Fruit fly (Drosophila melanogaster) whole organism, pupa: ENCODE data around the gene CG12106.

ENCODE experiments used
- CG10348 ChIP-seq: fragments of 200-800 bp; sonication (Bioruptor generic); IDR thresholded peaks from 2 replicates; pipeline ENCODE4 v1.3.6; 2022; ENCODE audit warnings: missing biosample characterization, missing genetic modification characterization
- CG12605 ChIP-seq: fragments of 200-800 bp; sonication (Bioruptor generic); IDR thresholded peaks from 2 replicates; pipeline ENCODE4 v1.3.6; 2022; ENCODE audit warnings: missing biosample characterization, missing genetic modification characterization
- CG13204 ChIP-seq: fragments of 200-800 bp; sonication (Bioruptor generic); optimal IDR thresholded peaks from 2 replicates; lab custom pipeline; 2018; ENCODE audit warnings: missing biosample characterization, mild to moderate bottlenecking, missing genetic modification characterization, moderate library complexity
- CG14655 ChIP-seq: fragments of 200-800 bp; sonication (Bioruptor generic); optimal IDR thresholded peaks from 3 replicates; lab custom pipeline; 2017; ENCODE audit warnings: mild to moderate bottlenecking, missing biosample characterization, missing genetic modification reagents, missing genetic modification characterization
- CG15710 ChIP-seq: fragments of 200-800 bp; sonication (Bioruptor generic); optimal IDR thresholded peaks from 2 replicates; lab custom pipeline; 2018; ENCODE audit warnings: missing biosample characterization, mild to moderate bottlenecking, missing genetic modification characterization, moderate library complexity
- CG17806 ChIP-seq: fragments of 200-800 bp; sonication (Bioruptor generic); optimal IDR thresholded peaks from 2 replicates; lab custom pipeline; 2018; ENCODE audit warnings: missing biosample characterization, mild to moderate bottlenecking, missing genetic modification characterization, moderate library complexity
- CG32121 ChIP-seq: fragments of 200-800 bp; sonication (Bioruptor generic); IDR thresholded peaks from 2 replicates; pipeline ENCODE4 v1.3.6; 2022; ENCODE audit warnings: missing biosample characterization, missing genetic modification characterization
- CG34367 ChIP-seq: fragments of 200-800 bp; sonication (Bioruptor generic); optimal IDR thresholded peaks from 2 replicates; lab custom pipeline; 2018; ENCODE audit warnings: missing biosample characterization, mild to moderate bottlenecking, missing genetic modification characterization
- CG4496 ChIP-seq: fragments of 200-800 bp; sonication (Bioruptor generic); IDR thresholded peaks from 3 replicates; pipeline ENCODE4 v1.3.6; 2022; ENCODE audit warnings: missing biosample characterization, missing genetic modification characterization
- CG8159 ChIP-seq: fragments of 200-800 bp; sonication (Bioruptor generic); optimal IDR thresholded peaks from 3 replicates; lab custom pipeline; 2018; ENCODE audit warnings: missing biosample characterization, mild to moderate bottlenecking, missing genetic modification characterization, moderate library complexity
- CG8301 ChIP-seq: fragments of 200-800 bp; sonication (Bioruptor generic); optimal IDR thresholded peaks from 2 replicates; lab custom pipeline; 2018; ENCODE audit warnings: missing biosample characterization, mild to moderate bottlenecking, missing genetic modification characterization
- CG9948 ChIP-seq: fragments of 200-800 bp; sonication (Bioruptor generic); optimal IDR thresholded peaks from 2 replicates; lab custom pipeline; 2018; ENCODE audit warnings: missing biosample characterization, mild to moderate bottlenecking, missing genetic modification characterization, moderate library complexity
- D1 ChIP-seq: fragments of 200-800 bp; sonication (Bioruptor generic); optimal IDR thresholded peaks from 2 replicates; lab custom pipeline; 2018; ENCODE audit warnings: missing biosample characterization, mild to moderate bottlenecking, missing genetic modification characterization, moderate library complexity
- EcR ChIP-seq: fragments of 200-800 bp; sonication (Bioruptor generic); optimal IDR thresholded peaks from 3 replicates; lab custom pipeline; 2019; ENCODE audit warnings: missing biosample characterization, missing genetic modification characterization, mild to moderate bottlenecking, moderate library complexity, missing genetic modification reagents
- Ets98B ChIP-seq: fragments of 200-800 bp; sonication (Bioruptor generic); IDR thresholded peaks from 2 replicates; pipeline ENCODE4 v1.3.6; 2022; ENCODE audit warnings: missing biosample characterization, missing genetic modification characterization
- Pif1A ChIP-seq: fragments of 200-800 bp; sonication (Bioruptor generic); optimal IDR thresholded peaks from 3 replicates; lab custom pipeline; 2016; ENCODE audit warnings: missing biosample characterization, missing genetic modification characterization
- Pif1B ChIP-seq: fragments of 200-800 bp; sonication (Bioruptor generic); optimal IDR thresholded peaks from 3 replicates; lab custom pipeline; 2016; ENCODE audit warnings: missing biosample characterization, missing genetic modification characterization
- Snoo ChIP-seq: fragments of 200-800 bp; sonication (Bioruptor generic); optimal IDR thresholded peaks from 3 replicates; lab custom pipeline; 2017; ENCODE audit warnings: missing biosample characterization, mild to moderate bottlenecking, missing genetic modification characterization, inconsistent platforms
- fd96Ca ChIP-seq: fragments of 200-800 bp; sonication (Bioruptor generic); IDR thresholded peaks from 3 replicates; pipeline ENCODE4 v1.3.6; 2022; ENCODE audit warnings: missing biosample characterization, missing genetic modification characterization
- gl ChIP-seq: fragments of 200-800 bp; sonication (Bioruptor generic); optimal IDR thresholded peaks from 2 replicates; lab custom pipeline; 2018; ENCODE audit warnings: missing biosample characterization, mild to moderate bottlenecking, missing genetic modification characterization
- rn ChIP-seq: fragments of 200-800 bp; sonication (Bioruptor generic); IDR thresholded peaks from 2 replicates; pipeline ENCODE4 v1.3.6; 2022; ENCODE audit warnings: missing biosample characterization, missing genetic modification characterization

CG12106 gene

dm6 chrX:9223182-9223581 is 29.5 kb downstream of the CG12106 start, which contains the start of gene t:
Gene t (minus strand): TSS chrX:9223257.
- TF ChIP-seq CG14655 (GFP tag; lab: Kevin White, UChicago) (peak; percentile 26), rn (GFP tag; lab: Robert Waterston, UW) (no peak), Ets98B (GFP tag; lab: Robert Waterston, UW) (peak; percentile 31; the same call in 1 of the 2 replicates)

DNA sequence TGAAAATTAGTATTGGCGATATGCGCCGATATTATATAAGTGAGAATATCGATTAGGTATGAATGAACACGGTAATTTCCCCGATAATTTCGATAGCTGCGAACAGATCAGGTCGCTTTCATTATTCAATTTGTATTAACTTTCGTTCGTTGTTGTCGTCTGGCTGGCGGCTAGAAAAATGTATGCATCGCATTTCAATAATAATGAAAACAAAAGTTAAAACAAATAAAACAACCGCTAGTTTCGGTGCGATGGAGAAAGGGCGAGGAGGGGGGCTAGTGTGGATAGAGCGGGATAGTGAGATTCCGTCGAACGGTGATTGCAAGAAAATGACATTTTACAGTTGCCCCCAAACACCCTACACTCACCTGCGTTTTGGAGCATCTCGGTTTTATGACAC is 30.7 kb downstream of the CG12106 start:
- TF ChIP-seq CG4496 (0 out of 3 replicates have a peak, but pooled peaks have one; percentile 20), CG13204 (GFP tag; lab: Kevin White, UChicago) (no peak)

- TF ChIP-seq D1 (no peak), CG14655 (GFP tag; lab: Kevin White, UChicago) (no peak), CG8159 (tag; lab: Kevin White, UChicago) (no peak), Ets98B (GFP tag; lab: Robert Waterston, UW) (no peak), CG34367 (tag; lab: Kevin White, UChicago) (no peak), CG32121 (GFP tag; lab: Robert Waterston, UW) (no peak), rn (GFP tag; lab: Robert Waterston, UW) (no peak)
- TF ChIP-seq, all 21 proteins: peak for 0
Measured at dm6 chrX:9225137-9225536, 31.4 kb downstream of the CG12106 start, which contains the start of gene CG15370. Gene CG15370 (plus strand): TSS chrX:9225437.

DNA sequence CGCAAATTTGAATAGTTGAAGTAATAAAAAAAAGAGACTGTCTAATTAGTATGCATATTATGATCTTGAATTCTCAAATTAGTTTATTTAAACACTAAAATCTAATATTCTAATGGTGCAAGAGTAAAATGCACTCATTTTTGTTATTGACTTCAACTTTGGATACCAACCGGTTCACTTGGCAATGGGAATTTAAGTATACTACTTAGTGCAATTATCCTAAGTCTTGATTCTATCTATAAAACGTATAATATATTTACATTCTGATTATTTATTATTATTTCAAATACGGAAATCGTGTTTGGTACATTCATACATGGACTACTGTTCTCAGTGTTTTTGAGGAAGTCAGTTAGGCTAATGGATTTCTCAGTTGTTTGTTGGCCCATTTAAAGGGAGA is 33.1 kb downstream of the CG12106 start, which contains the start of gene Gr8a:
TSS of gene Gr8a (plus strand) at position 301 of the 400 bp plus-strand sequence.
- no peak for TF ChIP-seq CG17806 (tag; lab: Kevin White, UChicago)

dm6 chrX:9232199-9232598 is 38.5 kb downstream of the CG12106 start, which contains the start of gene CG12121:
Gene CG12121 (minus strand): TSS chrX:9232378.
- TF ChIP-seq Snoo (tag; lab: Kevin White, UChicago) (no peak), CG34367 (tag; lab: Kevin White, UChicago) (no peak), fd96Ca (no peak), CG14655 (GFP tag; lab: Kevin White, UChicago) (no peak), Ets98B (GFP tag; lab: Robert Waterston, UW) (no peak), CG8159 (tag; lab: Kevin White, UChicago) (no peak), Pif1B (GFP tag; lab: Kevin White, UChicago) (no peak), CG4496 (no peak), CG17806 (tag; lab: Kevin White, UChicago) (no peak), CG8301 (tag; lab: Kevin White, UChicago) (no peak), CG15710 (tag; lab: Kevin White, UChicago) (no peak), CG12605 (no peak), CG32121 (GFP tag; lab: Robert Waterston, UW) (no peak), CG13204 (GFP tag; lab: Kevin White, UChicago) (no peak), D1 (no peak), gl (tag; lab: Kevin White, UChicago) (no peak), EcR (GFP tag; lab: Kevin White, UChicago) (no peak), CG9948 (tag; lab: Kevin White, UChicago) (no peak), CG10348 (GFP tag; lab: Robert Waterston, UW) (no peak), rn (GFP tag; lab: Robert Waterston, UW) (no peak)

DNA sequence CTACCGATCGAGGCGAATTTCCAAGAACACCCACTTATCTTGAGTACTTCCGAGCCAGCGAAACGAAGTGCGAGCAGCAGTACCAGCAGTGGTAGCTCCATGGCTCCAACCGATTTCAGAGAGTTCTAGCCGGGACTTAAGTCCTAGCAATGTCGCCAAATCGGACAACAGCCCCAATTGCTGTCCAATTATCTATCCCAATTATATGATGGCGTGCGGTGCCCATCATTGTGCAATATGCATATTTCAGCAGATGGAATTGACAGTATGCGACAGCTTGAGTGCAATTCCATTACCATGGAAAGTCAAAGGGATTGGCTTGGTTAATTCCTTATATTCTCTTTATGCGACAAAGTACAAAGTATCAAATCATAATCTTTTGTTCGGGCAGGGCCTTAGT is 42.8 kb downstream of the CG12106 start, which contains the start of gene Ir8a:
TSS of gene Ir8a (minus strand) at position 101 of the 400 bp plus-strand sequence.
- no peak for TF ChIP-seq Pif1A (GFP tag; lab: Kevin White, UChicago)
- no peak for TF ChIP-seq CG8301 (tag; lab: Kevin White, UChicago)
- TF ChIP-seq CG34367 (tag; lab: Kevin White, UChicago): no peak
- no peak for TF ChIP-seq CG9948 (tag; lab: Kevin White, UChicago)
- TF ChIP-seq CG32121 (GFP tag; lab: Robert Waterston, UW): no peak
- TF ChIP-seq CG17806 (tag; lab: Kevin White, UChicago): no peak
- no peak for TF ChIP-seq Ets98B (GFP tag; lab: Robert Waterston, UW)
- TF ChIP-seq CG14655 (GFP tag; lab: Kevin White, UChicago): no peak
- no peak for TF ChIP-seq Pif1B (GFP tag; lab: Kevin White, UChicago)
- TF ChIP-seq EcR (GFP tag; lab: Kevin White, UChicago): no peak
- TF ChIP-seq CG10348 (GFP tag; lab: Robert Waterston, UW): no peak
- TF ChIP-seq gl (tag; lab: Kevin White, UChicago): no peak
- TF ChIP-seq fd96Ca: no peak
- no peak for TF ChIP-seq rn (GFP tag; lab: Robert Waterston, UW)
- TF ChIP-seq D1: no peak
- TF ChIP-seq CG13204 (GFP tag; lab: Kevin White, UChicago): no peak
- no peak for TF ChIP-seq CG15710 (tag; lab: Kevin White, UChicago)
- TF ChIP-seq CG8159 (tag; lab: Kevin White, UChicago): no peak
- no peak for TF ChIP-seq Snoo (tag; lab: Kevin White, UChicago)

- TF ChIP-seq EcR (GFP tag; lab: Kevin White, UChicago) (no peak), CG9948 (tag; lab: Kevin White, UChicago) (peak; percentile 13), CG14655 (GFP tag; lab: Kevin White, UChicago) (no peak), CG8301 (tag; lab: Kevin White, UChicago) (no peak), CG15710 (tag; lab: Kevin White, UChicago) (peak; percentile 53), CG8159 (tag; lab: Kevin White, UChicago) (no peak), Snoo (tag; lab: Kevin White, UChicago) (no peak), CG34367 (tag; lab: Kevin White, UChicago) (no peak), Pif1B (GFP tag; lab: Kevin White, UChicago) (no peak), Pif1A (GFP tag; lab: Kevin White, UChicago) (no peak), CG13204 (GFP tag; lab: Kevin White, UChicago) (no peak), rn (GFP tag; lab: Robert Waterston, UW) (no peak), CG10348 (GFP tag; lab: Robert Waterston, UW) (no peak), gl (tag; lab: Kevin White, UChicago) (no peak), CG32121 (GFP tag; lab: Robert Waterston, UW) (no peak), fd96Ca (peak; percentile 47; the same call in 1 of the 3 replicates), D1 (no peak), CG17806 (tag; lab: Kevin White, UChicago) (peak; percentile 9), Ets98B (GFP tag; lab: Robert Waterston, UW) (0 out of 2 replicates have a peak, but pooled peaks have one; percentile 9), CG4496 (no peak), CG12605 (no peak)
- TF ChIP-seq, all 21 proteins: peak for 5
Measured at dm6 chrX:9243417-9243884, 49.8 kb downstream of the CG12106 start, which contains the start of the genes mxc and Larp7. Gene mxc (minus strand): TSS chrX:9243467. Gene Larp7 (plus strand): TSS chrX:9243817.
